Worm (Caenorhabditis elegans): ENCODE data around the gene cdc-25.4.

Gene cdc-25.4

DNA sequence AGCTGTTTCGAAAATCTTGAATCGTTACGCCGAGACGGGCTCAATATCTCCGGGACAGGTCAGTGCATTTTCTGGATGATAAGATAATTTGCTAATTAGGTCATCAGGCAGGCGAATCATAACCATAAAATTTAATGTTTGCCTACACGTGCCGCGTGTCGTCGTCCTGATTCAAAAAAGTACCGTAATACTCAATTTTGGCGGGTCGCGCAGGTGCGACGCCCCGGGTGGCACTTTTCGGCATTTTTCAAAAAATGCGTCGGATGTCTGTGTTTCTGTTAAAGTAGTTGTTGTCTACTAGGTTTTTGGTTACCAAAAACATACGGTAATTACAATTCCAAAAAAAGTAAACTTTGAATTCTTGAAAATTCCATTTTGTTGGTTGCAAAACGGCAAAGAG, 41.8 kb downstream of the cdc-25.4 start:
- TF ChIP-seq C04F5.9 (tag; optimal IDR thresholded peaks at IDR 0.05) (no peak), sup-37 (GFP tag; optimal IDR thresholded peaks at IDR 0.05) (no peak), dpl-1 (GFP tag; optimal IDR thresholded peaks at IDR 0.05) (no peak), alr-1 (tag; optimal IDR thresholded peaks at IDR 0.05; ENCODE audit: borderline replicate concordance) (no peak), skn-1 (tag; optimal IDR thresholded peaks at IDR 0.05) (no peak), C34B4.2 (tag; optimal IDR thresholded peaks at IDR 0.05) (no peak), nhr-77 (tag; optimal IDR thresholded peaks at IDR 0.05) (no peak), ztf-11 (tag; optimal IDR thresholded peaks at IDR 0.05) (no peak), vab-15 (tag; optimal IDR thresholded peaks at IDR 0.05) (peak; percentile 60), lin-39 (tag; optimal IDR thresholded peaks at IDR 0.05) (no peak), ceh-8 (GFP tag; optimal IDR thresholded peaks at IDR 0.05) (no peak), nhr-85 (tag) (peak; percentile 64), efl-1 (optimal IDR thresholded peaks at IDR 0.05) (no peak), efl-1 (GFP tag; optimal IDR thresholded peaks at IDR 0.05 in 1 of 2) (peak in 1 of 2 experiments; percentile 49), lsy-2 (tag; optimal IDR thresholded peaks at IDR 0.05) (peak in 1 of 2 experiments; percentile 47), nhr-12 (tag; optimal IDR thresholded peaks at IDR 0.05) (no peak)

DNA sequence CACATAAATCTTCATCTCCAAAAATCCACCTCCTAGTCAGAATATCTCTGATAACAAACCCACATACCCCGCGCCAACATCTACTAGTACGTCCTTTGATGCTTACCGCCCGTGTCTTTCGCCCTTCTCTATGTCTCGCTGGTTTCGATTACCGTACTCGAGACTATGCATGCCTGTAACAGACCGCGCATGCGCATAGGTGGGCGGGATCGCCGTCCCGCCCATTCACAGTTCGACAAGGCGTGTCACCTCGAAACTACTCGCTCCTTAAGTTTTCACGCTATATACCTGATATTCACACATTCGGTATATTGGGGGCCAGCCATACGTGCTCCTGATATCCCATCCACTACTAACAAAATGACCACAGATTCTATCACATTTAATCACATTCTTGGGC, 42.8 kb downstream of the cdc-25.4 start, which contains the start of gene pax-3:
pax-3 (plus strand) TSS at position 83 of the 400 bp plus-strand sequence.
- TF ChIP-seq zag-1 (tag; optimal IDR thresholded peaks at IDR 0.05) (no peak), lin-39 (tag; optimal IDR thresholded peaks at IDR 0.05) (no peak), nhr-77 (tag; optimal IDR thresholded peaks at IDR 0.05) (no peak), lin-14 (GFP tag; optimal IDR thresholded peaks at IDR 0.05) (peak; percentile 12), ceh-82 (tag; optimal IDR thresholded peaks at IDR 0.05) (no peak), fos-1 (tag; optimal IDR thresholded peaks at IDR 0.05) (no peak), tbx-2 (tag; optimal IDR thresholded peaks at IDR 0.05) (no peak), nhr-85 (tag) (peak; percentile 87), lin-13 (GFP tag; optimal IDR thresholded peaks at IDR 0.05) (no peak), sup-37 (GFP tag; optimal IDR thresholded peaks at IDR 0.05) (no peak), egl-13 (tag; optimal IDR thresholded peaks at IDR 0.05) (no peak), skn-1 (tag; optimal IDR thresholded peaks at IDR 0.05) (no peak), lsy-2 (tag; optimal IDR thresholded peaks at IDR 0.05) (peak in 1 of 2 experiments; percentile 69), nhr-11 (tag; optimal IDR thresholded peaks at IDR 0.05) (no peak)

DNA sequence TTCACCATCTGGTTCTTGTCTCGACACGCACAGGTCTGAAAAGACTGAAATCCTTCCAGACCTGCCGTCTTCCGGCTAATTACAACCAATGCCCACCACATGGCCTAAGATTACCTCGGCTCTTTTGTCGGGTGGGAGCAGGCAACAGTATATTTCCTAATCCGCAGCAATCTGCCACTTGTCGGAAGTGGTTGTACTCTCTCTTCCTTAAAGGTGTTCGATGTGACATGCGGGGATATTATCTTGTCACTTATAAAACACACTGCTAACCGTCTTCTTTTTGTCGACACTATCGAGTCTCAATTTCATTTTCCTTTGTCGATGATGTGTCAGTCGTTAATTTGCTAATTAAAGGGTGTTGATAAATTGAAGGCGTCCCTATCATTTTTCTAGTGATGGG, 45.2 kb downstream of the cdc-25.4 start, which contains the start of gene F27E5.3:
F27E5.3 (minus strand) TSS at position 101 of the 400 bp plus-strand sequence.
- TF ChIP-seq mef-2 (tag; optimal IDR thresholded peaks at IDR 0.05) (no peak), zag-1 (tag; optimal IDR thresholded peaks at IDR 0.05) (no peak), fkh-10 (GFP tag; optimal IDR thresholded peaks at IDR 0.05) (no peak), efl-1 (optimal IDR thresholded peaks at IDR 0.05) (no peak), efl-1 (GFP tag; optimal IDR thresholded peaks at IDR 0.05 in 1 of 2) (no peak), ceh-8 (GFP tag; optimal IDR thresholded peaks at IDR 0.05) (no peak), ceh-82 (tag; optimal IDR thresholded peaks at IDR 0.05) (no peak), nhr-85 (tag) (no peak), isw-1 (GFP tag; IDR thresholded peaks at IDR 0.05) (no peak), sox-4 (tag; optimal IDR thresholded peaks at IDR 0.05) (no peak), unc-86 (tag; optimal IDR thresholded peaks at IDR 0.05) (no peak), unc-30 (tag; optimal IDR thresholded peaks at IDR 0.05) (no peak), lin-13 (GFP tag; optimal IDR thresholded peaks at IDR 0.05) (no peak), lin-15B (tag; optimal IDR thresholded peaks at IDR 0.05) (no peak), fkh-8 (tag; optimal IDR thresholded peaks at IDR 0.05) (no peak), dsc-1 (tag; optimal IDR thresholded peaks at IDR 0.05) (no peak), skn-1 (tag; optimal IDR thresholded peaks at IDR 0.05) (no peak), ceh-88 (GFP tag; IDR thresholded peaks at IDR 0.05) (no peak), mdl-1 (tag; optimal IDR thresholded peaks at IDR 0.05) (no peak), ztf-4 (tag; optimal IDR thresholded peaks at IDR 0.05) (no peak), Y116A8C.19 (tag; optimal IDR thresholded peaks at IDR 0.05; ENCODE audit: borderline replicate concordance) (no peak)

DNA sequence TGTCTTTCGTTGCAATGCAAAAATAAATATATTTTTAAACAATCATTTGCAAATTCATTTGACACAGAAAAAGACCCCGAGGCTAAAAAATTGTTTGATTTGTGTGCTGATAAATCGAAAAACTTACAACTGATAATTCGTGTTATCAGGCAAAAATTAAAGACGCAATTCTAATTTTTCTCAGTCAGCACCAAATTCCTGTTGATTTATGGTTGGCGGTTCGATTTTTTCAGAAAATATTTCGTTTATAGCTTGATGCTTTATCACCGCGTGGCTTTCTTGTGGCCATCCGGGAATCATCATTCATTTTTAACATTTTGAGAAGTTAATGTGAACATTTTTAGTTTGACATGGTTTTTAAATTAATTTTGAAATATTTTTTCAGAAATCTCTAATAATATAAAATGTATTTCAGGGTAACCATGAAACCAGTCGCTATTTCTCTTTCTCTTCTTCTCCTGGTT, 50.1 kb downstream of the cdc-25.4 start, which contains the start of gene asah-2:
asah-2 (plus strand) TSS at position 414 of the 464 bp plus-strand sequence.
- TF ChIP-seq nhr-90 (tag; optimal IDR thresholded peaks at IDR 0.05; ENCODE audit: poor library complexity) (peak; percentile 2), pqm-1 (tag; optimal IDR thresholded peaks at IDR 0.05) (no peak), C04F5.9 (tag; optimal IDR thresholded peaks at IDR 0.05) (no peak), elt-2 (tag; optimal IDR thresholded peaks at IDR 0.05) (peak; percentile 83)

All from whole organism, L1 larva.